Worm (Caenorhabditis elegans) whole organism, late embryonic: ENCODE measurements around the gene ndua-12.
"Not testable (repeated sequence)": the region's sequence is repeated elsewhere in the genome, so short reads cannot be mapped to it uniquely, and the experiment has no call there.

Experiments used
- C38D4.7 ChIP-seq: fragments of 200-800 bp; sonication (Bioruptor generic); optimal IDR thresholded peaks from 2 replicates; lab custom pipeline; 2018; ENCODE audit warnings: mild to moderate bottlenecking, missing genetic modification characterization, moderate library complexity, missing compliant biosample characterization
- ceh-18 ChIP-seq: sonication (generic microtip); optimal IDR thresholded peaks from 2 replicates; lab custom pipeline; 2016; ENCODE audit warnings: missing genetic modification characterization, missing compliant biosample characterization
- ceh-45 ChIP-seq: fragments of 200-800 bp; sonication (Bioruptor generic); IDR thresholded peaks from 2 replicates; pipeline ENCODE4 v1.3.6; 2022; ENCODE audit warnings: missing genetic modification reagents, missing genetic modification characterization, missing compliant biosample characterization
- ets-4 ChIP-seq: sonication (generic microtip); optimal IDR thresholded peaks from 2 replicates; lab custom pipeline; 2016; ENCODE audit warnings: missing genetic modification characterization, missing compliant biosample characterization
- fax-1 ChIP-seq: sonication (generic microtip); optimal IDR thresholded peaks from 2 replicates; lab custom pipeline; 2016; ENCODE audit warnings: missing genotype, missing genetic modification characterization, missing compliant biosample characterization
- fkh-10 ChIP-seq: fragments of 150-350 bp; optimal IDR thresholded peaks from 2 replicates; lab custom pipeline; 2014; ENCODE audit warnings: missing biosample characterization, missing genetic modification reagents, missing genetic modification characterization
- hlh-30 ChIP-seq: sonication (generic microtip); optimal IDR thresholded peaks from 2 replicates; lab custom pipeline; 2017; ENCODE audit warnings: antibody characterized with exemption, missing genetic modification characterization, missing compliant biosample characterization; ENCODE audit not compliant: insufficient read depth
- nhr-11 ChIP-seq: fragments of 150-350 bp; optimal IDR thresholded peaks from 2 replicates; lab custom pipeline; 2014; ENCODE audit warnings: missing biosample characterization, missing genetic modification characterization
- npax-4 ChIP-seq: sonication (generic microtip); optimal IDR thresholded peaks from 2 replicates; lab custom pipeline; 2016; ENCODE audit warnings: missing genetic modification characterization, missing compliant biosample characterization
- syd-9 ChIP-seq: sonication (generic microtip); optimal IDR thresholded peaks from 2 replicates; lab custom pipeline; 2016; ENCODE audit warnings: mild to moderate bottlenecking, missing genetic modification characterization, moderate library complexity, missing compliant biosample characterization
- unc-86 ChIP-seq: sonication (generic microtip); optimal IDR thresholded peaks from 2 replicates; lab custom pipeline; 2016; ENCODE audit warnings: missing genetic modification characterization, missing compliant biosample characterization

- TF ChIP-seq hlh-30 (tag; lab: Kevin White, UChicago); C38D4.7 (GFP tag; lab: Kevin White, UChicago); ets-4 (tag; lab: Kevin White, UChicago); fkh-10 (GFP tag; lab: Kevin White, UChicago); syd-9 (tag; lab: Kevin White, UChicago); npax-4 (tag; lab: Kevin White, UChicago); ceh-18; nhr-11; unc-86 (tag; lab: Kevin White, UChicago); fax-1: not testable (repeated sequence)
- TF ChIP-seq ceh-45 (GFP tag; lab: Robert Waterston, UW), result peak; percentile 84
Observed at ce11 chrIV:2740035-2740434, 20.4 kb upstream of the ndua-12 start.
